Worm (Caenorhabditis elegans) whole organism, mixed stage, embryonic: ENCODE data around the gene C52G5.3.

Source experiments
- blmp-1 ChIP-seq: fragments of 150-350 bp; optimal IDR thresholded peaks from 2 replicates; lab custom pipeline; 2014; ENCODE audit warnings: missing biosample characterization, missing genetic modification characterization
- ceh-83 ChIP-seq: fragments of 200-800 bp; sonication (Bioruptor generic); optimal IDR thresholded peaks from 2 replicates; lab custom pipeline; 2018; ENCODE audit warnings: mild to moderate bottlenecking, missing genetic modification characterization, missing compliant biosample characterization
- elt-3 ChIP-seq: fragments of 150-350 bp; optimal IDR thresholded peaks from 2 replicates; lab custom pipeline; 2014; ENCODE audit warnings: missing biosample characterization, missing genetic modification characterization
- lin-32 ChIP-seq: fragments of 200-800 bp; sonication (Bioruptor generic); optimal IDR thresholded peaks from 2 replicates; lab custom pipeline; 2018; ENCODE audit warnings: mild to moderate bottlenecking, missing genetic modification characterization, missing compliant biosample characterization
- lsy-2 ChIP-seq: fragments of 150-350 bp; optimal IDR thresholded peaks from 2 replicates; lab custom pipeline; 2014; ENCODE audit warnings: missing biosample characterization, missing genetic modification characterization
- mab-5 ChIP-seq: fragments of 150-350 bp; optimal IDR thresholded peaks from 2 replicates; lab custom pipeline; 2014; ENCODE audit warnings: missing biosample characterization, missing genetic modification characterization
- nhr-237 ChIP-seq: fragments of 150-350 bp; optimal IDR thresholded peaks from 2 replicates; lab custom pipeline; 2014; ENCODE audit warnings: missing biosample characterization, missing genetic modification characterization
- nhr-28 ChIP-seq: fragments of 150-350 bp; optimal IDR thresholded peaks from 2 replicates; lab custom pipeline; 2014; ENCODE audit warnings: missing biosample characterization, missing genetic modification characterization
- pha-4 ChIP-seq: fragments of 150-350 bp; optimal IDR thresholded peaks from 2 replicates; lab custom pipeline; 2018; ENCODE audit warnings: missing biosample characterization, missing genetic modification reagents, missing genetic modification characterization
- snpc-4 ChIP-seq: fragments of 150-350 bp; optimal IDR thresholded peaks from 2 replicates; lab custom pipeline; 2014; ENCODE audit warnings: missing biosample characterization, missing genetic modification characterization
- unc-39 ChIP-seq: fragments of 150-350 bp; optimal IDR thresholded peaks from 2 replicates; lab custom pipeline; 2014; ENCODE audit warnings: missing biosample characterization, missing genetic modification characterization
- unc-62 ChIP-seq: fragments of 150-350 bp; optimal IDR thresholded peaks from 2 replicates; lab custom pipeline; 2014; ENCODE audit warnings: missing biosample characterization, missing genetic modification reagents, missing genetic modification characterization

ce11 chrX:12844170-12844569 lies 1.8 kb downstream of the C52G5.3 start:
- TF ChIP-seq lsy-2 (tag; lab: Kevin White, UChicago) = no peak
- TF ChIP-seq mab-5 (tag; lab: Kevin White, UChicago) = no peak
- TF ChIP-seq nhr-28 = no peak
- TF ChIP-seq unc-62 (GFP tag; lab: Kevin White, UChicago) = no peak
- no peak for TF ChIP-seq lin-32 (GFP tag; lab: Kevin White, UChicago)
- TF ChIP-seq elt-3 (tag; lab: Kevin White, UChicago) = no peak
- no peak for TF ChIP-seq unc-39 (tag; lab: Kevin White, UChicago)
- TF ChIP-seq snpc-4 (tag; lab: Kevin White, UChicago) = no peak
- TF ChIP-seq ceh-83 (GFP tag; lab: Kevin White, UChicago) = no peak
- no peak for TF ChIP-seq pha-4
- no peak for TF ChIP-seq blmp-1 (tag; lab: Kevin White, UChicago)
- no peak for TF ChIP-seq nhr-237 (tag; lab: Kevin White, UChicago)
